Fruit fly (Drosophila melanogaster): ENCODE data around the gene CG3719.

CG3719 gene

DNA sequence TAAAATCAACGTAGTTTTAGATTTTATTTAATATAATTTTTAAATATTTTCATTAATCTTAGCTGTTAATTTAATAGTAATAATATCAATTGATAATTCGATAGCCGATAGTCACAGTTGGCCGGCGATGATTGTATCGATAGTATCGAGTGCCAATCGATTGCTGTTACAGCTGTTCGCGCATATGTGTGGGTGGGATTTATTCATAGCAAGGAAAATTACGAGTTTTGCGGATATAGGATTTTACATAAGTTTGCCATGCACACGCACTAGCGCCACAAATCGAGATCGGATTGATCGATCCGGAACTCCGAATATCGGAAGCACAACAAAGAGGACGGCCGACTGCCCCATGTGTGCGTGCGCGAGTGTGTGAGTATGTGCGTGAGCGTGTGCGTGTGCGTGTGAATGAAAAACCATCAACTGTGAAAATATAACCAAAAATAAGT is 38.3 kb downstream of the CG3719 start, which contains the start of gene Naa30A (continued):
- TF ChIP-seq ham (GFP tag; IDR thresholded peaks at IDR 0.05): no peak
- no peak for TF ChIP-seq pita (GFP tag; optimal IDR thresholded peaks at IDR 0.05)
- no peak for TF ChIP-seq CG4707 (GFP tag; optimal IDR thresholded peaks at IDR 0.05)
- peak; percentile 96 for TF ChIP-seq CG7963 (GFP tag; IDR thresholded peaks at IDR 0.05; ENCODE audit: partially characterized antibody)
- no peak for TF ChIP-seq NC2β (GFP tag; optimal IDR thresholded peaks at IDR 0.05)
- TF ChIP-seq Scr (GFP tag; IDR thresholded peaks at IDR 0.05; ENCODE audit: partially characterized antibody): peak; percentile 96
- TF ChIP-seq E2f2 (GFP tag; IDR thresholded peaks at IDR 0.05): peak; percentile 49
- TF ChIP-seq vnd (GFP tag; IDR thresholded peaks at IDR 0.05; ENCODE audit: partially characterized antibody): peak; percentile 96
- TF ChIP-seq CG6272 (GFP tag; IDR thresholded peaks at IDR 0.05): no peak
- no peak for TF ChIP-seq CG33557 (GFP tag; optimal IDR thresholded peaks at IDR 0.05)
- no peak for TF ChIP-seq CG10431 (GFP tag; optimal IDR thresholded peaks at IDR 0.05)
- TF ChIP-seq CG11560 (tag; IDR thresholded peaks at IDR 0.05): peak; percentile 26; the same call in 1 of the 3 replicates
- TF ChIP-seq Max (GFP tag; optimal IDR thresholded peaks at IDR 0.05): peak; percentile 36
- TF ChIP-seq sob (GFP tag; IDR thresholded peaks at IDR 0.05): no peak
- no peak for TF ChIP-seq exex (tag; optimal IDR thresholded peaks at IDR 0.05)
- peak; percentile 6 for TF ChIP-seq lab (GFP tag; optimal IDR thresholded peaks at IDR 0.05)
- no peak for TF ChIP-seq CG30403 (GFP tag; optimal IDR thresholded peaks at IDR 0.05)
- TF ChIP-seq CG1647 (GFP tag; optimal IDR thresholded peaks at IDR 0.05): no peak
- peak; percentile 13 for TF ChIP-seq sug (tag; optimal IDR thresholded peaks at IDR 0.05)
- no peak for TF ChIP-seq fd3F (GFP tag; optimal IDR thresholded peaks at IDR 0.05)
- peak; percentile 43 for TF ChIP-seq nmo (GFP tag; optimal IDR thresholded peaks at IDR 0.05)
- no peak for TF ChIP-seq CG10147 (GFP tag; optimal IDR thresholded peaks at IDR 0.05)
- TF ChIP-seq zen2 (GFP tag; IDR thresholded peaks at IDR 0.05; ENCODE audit: partially characterized antibody): peak; percentile 87
- TF ChIP-seq tna (GFP tag; IDR thresholded peaks at IDR 0.05; ENCODE audit: partially characterized antibody): peak; percentile 94
- no peak for TF ChIP-seq tx (GFP tag; optimal IDR thresholded peaks at IDR 0.05)
- TF ChIP-seq CG4424 (GFP tag; optimal IDR thresholded peaks at IDR 0.05): no peak
- TF ChIP-seq Dip3 (GFP tag; optimal IDR thresholded peaks at IDR 0.05): no peak
- TF ChIP-seq CG9817 (tag; optimal IDR thresholded peaks at IDR 0.05): no peak
- peak; percentile 38 for TF ChIP-seq twi (tag; optimal IDR thresholded peaks at IDR 0.05)
- no peak for TF ChIP-seq Hmx (GFP tag; optimal IDR thresholded peaks at IDR 0.05)
- no peak for TF ChIP-seq BtbVII (GFP tag; optimal IDR thresholded peaks at IDR 0.05)
- TF ChIP-seq ato (GFP tag; IDR thresholded peaks at IDR 0.05; ENCODE audit: partially characterized antibody): peak; percentile 94
- TF ChIP-seq CG15696 (tag; optimal IDR thresholded peaks at IDR 0.05): no peak
- no peak for TF ChIP-seq rib (GFP tag; IDR thresholded peaks at IDR 0.05)
- TF ChIP-seq Tbp (GFP tag; optimal IDR thresholded peaks at IDR 0.05): no peak
- TF ChIP-seq stwl (tag; optimal IDR thresholded peaks at IDR 0.05): peak; percentile 67
- TF ChIP-seq klu (GFP tag; IDR thresholded peaks at IDR 0.05): no peak
- no peak for TF ChIP-seq Atf-2 (GFP tag; optimal IDR thresholded peaks at IDR 0.05)
- no peak for TF ChIP-seq CG9215 (GFP tag; IDR thresholded peaks at IDR 0.05)
- no peak for TF ChIP-seq CG3065 (GFP tag; optimal IDR thresholded peaks at IDR 0.05)
- no peak for TF ChIP-seq eve (GFP tag; optimal IDR thresholded peaks at IDR 0.05)
- no peak for TF ChIP-seq gsb-n (tag; optimal IDR thresholded peaks at IDR 0.05)
- no peak for TF ChIP-seq Neu2 (GFP tag; optimal IDR thresholded peaks at IDR 0.05; ENCODE audit: borderline replicate concordance)
- TF ChIP-seq ap (GFP tag; IDR thresholded peaks at IDR 0.05): no peak
- TF ChIP-seq HmgZ (tag; optimal IDR thresholded peaks at IDR 0.05): peak; percentile 42
- no peak for TF ChIP-seq croc (GFP tag; conservative IDR thresholded peaks at IDR 0.05)
- peak; percentile 21 for TF ChIP-seq CG2120 (GFP tag; optimal IDR thresholded peaks at IDR 0.05)
- peak; percentile 96 for TF ChIP-seq chinmo (GFP tag; IDR thresholded peaks at IDR 0.05; ENCODE audit: partially characterized antibody)
- no peak for TF ChIP-seq ERR (GFP tag; optimal IDR thresholded peaks at IDR 0.05)
- TF ChIP-seq CG9609 (GFP tag; optimal IDR thresholded peaks at IDR 0.05): no peak
- TF ChIP-seq CG6791 (GFP tag; IDR thresholded peaks at IDR 0.05; ENCODE audit: partially characterized antibody): peak; percentile 97

Data from whole organism, embryonic.